Fruit fly (Drosophila melanogaster) whole organism, embryonic: Measurements from ENCODE around the gene org-1.

ENCODE experiments used
- Atf6 ChIP-seq: fragments of 200-800 bp; sonication (Bioruptor generic); IDR thresholded peaks from 2 replicates; pipeline ENCODE4 v1.3.6; 2022; ENCODE audit warnings: missing biosample characterization, missing genetic modification characterization
- BtbVII ChIP-seq: fragments of 200-800 bp; sonication (Bioruptor generic); optimal IDR thresholded peaks from 3 replicates; lab custom pipeline; 2017; ENCODE audit warnings: missing biosample characterization, mild to moderate bottlenecking, missing genetic modification characterization
- CG1024 ChIP-seq: fragments of 200-800 bp; sonication (Bioruptor generic); IDR thresholded peaks from 2 replicates; pipeline ENCODE4 v1.3.6; 2022; ENCODE audit warnings: missing biosample characterization, missing genetic modification characterization
- CG11695 ChIP-seq: fragments of 200-800 bp; sonication (Bioruptor generic); IDR thresholded peaks from 3 replicates; pipeline ENCODE4 v1.3.6; 2022; ENCODE audit warnings: missing biosample characterization, missing genetic modification characterization
- CG12071 ChIP-seq: fragments of 200-800 bp; sonication (Bioruptor generic); optimal IDR thresholded peaks from 3 replicates; lab custom pipeline; 2018; ENCODE audit warnings: missing biosample characterization, mild to moderate bottlenecking, missing genetic modification characterization
- CG12219 ChIP-seq: fragments of 200-800 bp; sonication (Bioruptor generic); optimal IDR thresholded peaks from 3 replicates; lab custom pipeline; 2018; ENCODE audit warnings: missing biosample characterization, mild to moderate bottlenecking, missing genetic modification characterization
- CG13123 ChIP-seq: fragments of 200-800 bp; sonication (Bioruptor generic); optimal IDR thresholded peaks from 2 replicates; lab custom pipeline; 2016; ENCODE audit warnings: missing biosample characterization, missing genetic modification characterization
- CG14965 ChIP-seq: fragments of 200-800 bp; sonication (Bioruptor generic); optimal IDR thresholded peaks from 2 replicates; lab custom pipeline; 2016; ENCODE audit warnings: missing biosample characterization, missing genetic modification characterization, borderline replicate concordance
- CG15073 ChIP-seq: fragments of 200-800 bp; sonication (Bioruptor generic); optimal IDR thresholded peaks from 2 replicates; lab custom pipeline; 2016; ENCODE audit warnings: missing biosample characterization, missing genetic modification characterization
- CG15479 ChIP-seq: fragments of 200-800 bp; sonication (Bioruptor generic); optimal IDR thresholded peaks from 3 replicates; lab custom pipeline; 2019; ENCODE audit warnings: missing biosample characterization, mild to moderate bottlenecking, missing genetic modification characterization, moderate library complexity
- CG15514 ChIP-seq: fragments of 200-800 bp; sonication (Bioruptor generic); optimal IDR thresholded peaks from 3 replicates; lab custom pipeline; 2017; ENCODE audit warnings: missing biosample characterization, missing genetic modification characterization, mild to moderate bottlenecking, moderate library complexity, missing genetic modification reagents
- CG2199 ChIP-seq: fragments of 200-800 bp; sonication (Bioruptor generic); IDR thresholded peaks from 3 replicates; pipeline ENCODE4 v1.3.6; 2022; ENCODE audit warnings: missing biosample characterization, missing genetic modification characterization
- CG30431 ChIP-seq: fragments of 200-800 bp; sonication (Bioruptor generic); optimal IDR thresholded peaks from 2 replicates; lab custom pipeline; 2017; ENCODE audit warnings: missing biosample characterization, missing genetic modification characterization
- CG5953 ChIP-seq: fragments of 200-800 bp; sonication (Bioruptor generic); IDR thresholded peaks from 2 replicates; pipeline ENCODE4 v1.3.6; 2022; ENCODE audit warnings: missing biosample characterization, missing genetic modification characterization
- CG6272 ChIP-seq: fragments of 200-800 bp; sonication (Bioruptor generic); IDR thresholded peaks from 2 replicates; pipeline ENCODE4 v1.3.6; 2022; ENCODE audit warnings: missing biosample characterization, missing genetic modification characterization
- Dbx ChIP-seq: fragments of 200-800 bp; sonication (Bioruptor generic); IDR thresholded peaks from 3 replicates; pipeline ENCODE4 v1.3.6; 2022; ENCODE audit warnings: missing biosample characterization, missing genetic modification characterization
- Dfd ChIP-seq, 2 experiments: fragments of >200 bp; optimal IDR thresholded peaks; 2 replicates each; lab custom pipeline; 2017; ENCODE audit warnings: missing biosample characterization in 2 of 2, missing genetic modification characterization in 2 of 2
- HLH4C ChIP-seq: fragments of 200-800 bp; sonication (Bioruptor generic); IDR thresholded peaks from 3 replicates; pipeline ENCODE4 v1.3.6; 2022; ENCODE audit warnings: missing biosample characterization, missing genetic modification characterization; ENCODE audit not compliant: partially characterized antibody
- Hey ChIP-seq: fragments of 200-800 bp; sonication (Bioruptor generic); optimal IDR thresholded peaks from 3 replicates; lab custom pipeline; 2018; ENCODE audit warnings: missing biosample characterization, mild to moderate bottlenecking, missing genetic modification characterization
- Hr39 ChIP-seq: fragments of >200 bp; optimal IDR thresholded peaks from 2 replicates; lab custom pipeline; 2017
- MBD-R2 ChIP-seq: fragments of 200-800 bp; sonication (Bioruptor generic); IDR thresholded peaks from 2 replicates; pipeline ENCODE4 v1.3.6; 2022; ENCODE audit warnings: missing biosample characterization, missing genetic modification characterization
- Mes4 ChIP-seq: fragments of 200-800 bp; sonication (Bioruptor generic); optimal IDR thresholded peaks from 2 replicates; lab custom pipeline; 2016; ENCODE audit warnings: missing biosample characterization, missing genetic modification characterization
- Nf-YC ChIP-seq: fragments of 200-800 bp; optimal IDR thresholded peaks from 3 replicates; lab custom pipeline; 2019; ENCODE audit warnings: missing biosample characterization, mild to moderate bottlenecking, missing genetic modification characterization, moderate library complexity
- NfI ChIP-seq: fragments of 200-800 bp; sonication (Bioruptor generic); optimal IDR thresholded peaks from 3 replicates; lab custom pipeline; 2018; ENCODE audit warnings: missing biosample characterization, mild to moderate bottlenecking, missing genetic modification characterization, moderate library complexity
- Vsx1 ChIP-seq: fragments of 200-800 bp; sonication (Bioruptor generic); optimal IDR thresholded peaks from 2 replicates; lab custom pipeline; 2017; ENCODE audit warnings: missing biosample characterization, mild to moderate bottlenecking, missing genetic modification characterization, missing genetic modification reagents
- br ChIP-seq: fragments of >200 bp; optimal IDR thresholded peaks from 2 replicates; lab custom pipeline; 2017
- cg ChIP-seq: fragments of 200-800 bp; sonication (Bioruptor generic); optimal IDR thresholded peaks from 3 replicates; lab custom pipeline; 2019; ENCODE audit warnings: missing biosample characterization, mild to moderate bottlenecking, missing genetic modification characterization, moderate library complexity
- chm ChIP-seq: fragments of 200-800 bp; sonication (Bioruptor generic); IDR thresholded peaks from 2 replicates; pipeline ENCODE4 v1.3.6; 2022; ENCODE audit warnings: missing biosample characterization, missing genetic modification characterization
- cwo ChIP-seq: fragments of 200-800 bp; sonication (Bioruptor generic); optimal IDR thresholded peaks from 3 replicates; lab custom pipeline; 2017; ENCODE audit warnings: missing biosample characterization, missing genetic modification characterization, mild to moderate bottlenecking, moderate library complexity, missing genetic modification reagents
- dm ChIP-seq: fragments of 200-800 bp; sonication (Bioruptor generic); optimal IDR thresholded peaks from 3 replicates; lab custom pipeline; 2016; ENCODE audit warnings: missing biosample characterization, missing genetic modification characterization
- esg ChIP-seq: fragments of 200-800 bp; sonication (Bioruptor generic); conservative IDR thresholded peaks from 2 replicates; pipeline ENCODE4 v1.3.6; 2022; ENCODE audit warnings: missing biosample characterization, missing genetic modification characterization
- grn ChIP-seq: fragments of 200-800 bp; sonication (Bioruptor generic); optimal IDR thresholded peaks from 3 replicates; lab custom pipeline; 2017; ENCODE audit warnings: missing biosample characterization, missing genetic modification characterization
- hbn ChIP-seq: fragments of 200-800 bp; sonication (Bioruptor generic); IDR thresholded peaks from 2 replicates; pipeline ENCODE4 v1.3.6; 2022; ENCODE audit warnings: missing biosample characterization, missing genetic modification characterization; ENCODE audit not compliant: partially characterized antibody
- hkb ChIP-seq, 2 experiments: fragments of 200-800 bp in 1 of 2; fragments of >200 bp in 1 of 2; sonication (Bioruptor generic) in 1 of 2; IDR thresholded peaks in 1 of 2; optimal IDR thresholded peaks in 1 of 2; 2 replicates each; pipeline versions ENCODE4 v1.3.6 to Lab custom; 2017 to 2022; ENCODE audit warnings: missing biosample characterization in 1 of 2, missing genetic modification characterization in 1 of 2
- inv ChIP-seq: fragments of 200-800 bp; sonication (Bioruptor generic); IDR thresholded peaks from 2 replicates; pipeline ENCODE4 v1.3.6; 2022; ENCODE audit warnings: missing biosample characterization, missing genetic modification characterization; ENCODE audit not compliant: partially characterized antibody
- nom ChIP-seq: fragments of 200-800 bp; sonication (Bioruptor generic); optimal IDR thresholded peaks from 2 replicates; lab custom pipeline; 2017; ENCODE audit warnings: missing biosample characterization, missing genetic modification characterization, mild to moderate bottlenecking, moderate library complexity, missing genetic modification reagents
- oc ChIP-seq: fragments of 200-800 bp; sonication (Bioruptor generic); optimal IDR thresholded peaks from 2 replicates; lab custom pipeline; 2018; ENCODE audit warnings: missing biosample characterization, mild to moderate bottlenecking, missing genetic modification characterization, moderate library complexity
- odd ChIP-seq: fragments of 200-800 bp; sonication (Bioruptor generic); optimal IDR thresholded peaks from 2 replicates; lab custom pipeline; 2017; ENCODE audit warnings: missing biosample characterization, mild to moderate bottlenecking, missing genetic modification characterization
- sc ChIP-seq, 3 experiments: fragments of >200 bp in 2 of 3; fragments of 200-800 bp in 1 of 3; sonication (Bioruptor generic) in 1 of 3; optimal IDR thresholded peaks; 2 replicates in 2 of 3; 3 replicates in 1 of 3; lab custom pipeline; 2017; ENCODE audit warnings: mild to moderate bottlenecking in 1 of 3, missing biosample characterization in 1 of 3, missing genetic modification characterization in 1 of 3, missing genetic modification reagents in 1 of 3
- sisA ChIP-seq: fragments of 200-800 bp; sonication (Bioruptor generic); IDR thresholded peaks from 2 replicates; pipeline ENCODE4 v1.3.6; 2022; ENCODE audit warnings: missing biosample characterization, missing genetic modification characterization
- sna ChIP-seq: fragments of 200-800 bp; sonication (Bioruptor generic); IDR thresholded peaks from 2 replicates; pipeline ENCODE4 v1.3.6; 2022; ENCODE audit warnings: missing biosample characterization, missing genetic modification characterization; ENCODE audit not compliant: partially characterized antibody
- sqz ChIP-seq: fragments of 200-800 bp; sonication (Bioruptor generic); optimal IDR thresholded peaks from 3 replicates; lab custom pipeline; 2018; ENCODE audit warnings: missing biosample characterization, mild to moderate bottlenecking, missing genetic modification characterization
- trem ChIP-seq: fragments of 200-800 bp; optimal IDR thresholded peaks from 3 replicates; lab custom pipeline; 2019; ENCODE audit warnings: missing biosample characterization, mild to moderate bottlenecking, missing genetic modification characterization, moderate library complexity
- unc-4 ChIP-seq: fragments of 200-800 bp; sonication (Bioruptor generic); IDR thresholded peaks from 2 replicates; pipeline ENCODE4 v1.3.6; 2022; ENCODE audit warnings: missing biosample characterization, missing genetic modification characterization; ENCODE audit not compliant: partially characterized antibody
- wek ChIP-seq: fragments of 200-800 bp; sonication (Bioruptor generic); optimal IDR thresholded peaks from 3 replicates; lab custom pipeline; 2018; ENCODE audit warnings: missing biosample characterization, mild to moderate bottlenecking, missing genetic modification characterization, moderate library complexity

org-1 gene

dm6 chrX:8422643-8423042 lies 32.2 kb downstream of the org-1 start (continued):
- TF ChIP-seq Hey (tag; lab: Kevin White, UChicago) = no peak
- no peak for TF ChIP-seq CG15514 (GFP tag; lab: Kevin White, UChicago)
- 0 out of 2 replicates have a peak, but pooled peaks have one; percentile 37 for TF ChIP-seq unc-4 (GFP tag; lab: Robert Waterston, UW)
- no peak for TF ChIP-seq CG1024 (GFP tag; lab: Robert Waterston, UW)
- no peak for TF ChIP-seq oc (tag; lab: Kevin White, UChicago)
- TF ChIP-seq CG6272 (GFP tag; lab: Robert Waterston, UW) = no peak
- no peak for TF ChIP-seq sna (GFP tag; lab: Robert Waterston, UW)
- no peak for TF ChIP-seq odd (GFP tag; lab: Kevin White, UChicago)

dm6 chrX:8421449-8421795 lies 33.4 kb downstream of the org-1 start:
- TF ChIP-seq br (lab: Kevin White, UChicago) (no peak), Hr39 (lab: Kevin White, UChicago) (peak; percentile 86), NfI (GFP tag; lab: Kevin White, UChicago) (no peak), grn (GFP tag; lab: Kevin White, UChicago) (no peak), sc (optimal IDR thresholded peaks at IDR 0.05; lab: Kevin White, UChicago) (no peak), sc (GFP tag; optimal IDR thresholded peaks at IDR 0.05; lab: Kevin White, UChicago) (no peak), Atf6 (GFP tag; lab: Robert Waterston, UW) (no peak), CG30431 (GFP tag; lab: Kevin White, UChicago) (no peak), CG14965 (GFP tag; lab: Kevin White, UChicago) (no peak), sqz (GFP tag; lab: Kevin White, UChicago) (peak; percentile 7), sisA (GFP tag; lab: Robert Waterston, UW) (no peak), CG11695 (GFP tag; lab: Robert Waterston, UW) (no peak), CG13123 (GFP tag; lab: Kevin White, UChicago) (no peak), hbn (GFP tag; lab: Robert Waterston, UW) (0 out of 2 replicates have a peak, but pooled peaks have one; percentile 5), BtbVII (GFP tag; lab: Kevin White, UChicago) (no peak), cg (GFP tag; lab: Kevin White, UChicago) (peak; percentile 10)

dm6 chrX:8420772-8421448 lies 34.0 kb downstream of the org-1 start:
- 0 out of 3 replicates have a peak, but pooled peaks have one; percentile 50 for TF ChIP-seq CG2199
- peak; percentile 34; the same call in 1 of the 3 replicates for TF ChIP-seq Dbx
- peak; percentile 17 for TF ChIP-seq trem (tag; lab: Kevin White, UChicago)
- TF ChIP-seq dm (GFP tag; lab: Kevin White, UChicago) = peak; percentile 15
- TF ChIP-seq Vsx1 = peak; percentile 17
- no peak for TF ChIP-seq Mes4 (GFP tag; lab: Kevin White, UChicago)
- no peak for TF ChIP-seq HLH4C (GFP tag; lab: Robert Waterston, UW)
- 0 out of 2 replicates have a peak, but pooled peaks have one; percentile 22 for TF ChIP-seq MBD-R2 (GFP tag; lab: Robert Waterston, UW)
- TF ChIP-seq cwo (GFP tag; lab: Kevin White, UChicago) = peak; percentile 9
- no peak for TF ChIP-seq CG12071
- peak; percentile 31 for TF ChIP-seq wek
- TF ChIP-seq hkb (optimal IDR thresholded peaks at IDR 0.05; lab: Kevin White, UChicago) = no peak
- TF ChIP-seq hkb (GFP tag; IDR thresholded peaks at IDR 0.05; lab: Robert Waterston, UW) = 0 out of 2 replicates have a peak, but pooled peaks have one; percentile 30
- TF ChIP-seq esg (GFP tag; lab: Robert Waterston, UW) = no peak
- TF ChIP-seq Dfd (GFP tag; optimal IDR thresholded peaks at IDR 0.05; lab: Kevin White, UChicago) = peak; percentile 52 to 90
- TF ChIP-seq CG15479 = peak; percentile 93
- 0 out of 2 replicates have a peak, but pooled peaks have one; percentile 13 for TF ChIP-seq CG5953
- TF ChIP-seq nom (GFP tag; lab: Kevin White, UChicago) = peak; percentile 91
- TF ChIP-seq CG15073 (GFP tag; lab: Kevin White, UChicago) = no peak
- no peak for TF ChIP-seq CG12219 (GFP tag; lab: Kevin White, UChicago)
- TF ChIP-seq inv (GFP tag; lab: Robert Waterston, UW) = no peak
- TF ChIP-seq Nf-YC (tag; lab: Kevin White, UChicago) = no peak
- peak; percentile 77 for TF ChIP-seq chm (GFP tag; lab: Robert Waterston, UW)
